Fruit fly (Drosophila melanogaster) whole organism, embryonic: ENCODE data around the gene Pde11.

Experiments
- BtbVII ChIP-seq: fragments of 200-800 bp; sonication (Bioruptor generic); optimal IDR thresholded peaks from 3 replicates; lab custom pipeline; 2017; ENCODE audit warnings: missing biosample characterization, mild to moderate bottlenecking, missing genetic modification characterization
- CG10209 ChIP-seq: fragments of 200-800 bp; sonication (Bioruptor generic); optimal IDR thresholded peaks from 3 replicates; lab custom pipeline; 2017; ENCODE audit warnings: missing biosample characterization, mild to moderate bottlenecking, missing genetic modification characterization, missing genetic modification reagents
- CG11456 ChIP-seq: fragments of 200-800 bp; sonication (Bioruptor generic); IDR thresholded peaks from 3 replicates; pipeline ENCODE4 v1.3.6; 2022; ENCODE audit warnings: missing biosample characterization, missing genetic modification characterization
- CG12104 ChIP-seq: fragments of 200-800 bp; sonication (Bioruptor generic); optimal IDR thresholded peaks from 3 replicates; lab custom pipeline; 2016; ENCODE audit warnings: missing biosample characterization, missing genetic modification characterization
- CG12236 ChIP-seq: fragments of 200-800 bp; sonication (Bioruptor generic); optimal IDR thresholded peaks from 2 replicates; lab custom pipeline; 2016; ENCODE audit warnings: missing biosample characterization, missing genetic modification characterization
- CG14710 ChIP-seq: fragments of 200-800 bp; sonication (Bioruptor generic); optimal IDR thresholded peaks from 3 replicates; lab custom pipeline; 2019; ENCODE audit warnings: missing biosample characterization, mild to moderate bottlenecking, missing genetic modification characterization, moderate library complexity
- CG16813 ChIP-seq: fragments of 200-800 bp; sonication (Bioruptor generic); IDR thresholded peaks from 3 replicates; pipeline ENCODE4 v1.3.6; 2022; ENCODE audit warnings: missing biosample characterization, missing genetic modification characterization; ENCODE audit not compliant: partially characterized antibody
- CG18011 ChIP-seq: fragments of 200-800 bp; sonication (Bioruptor generic); optimal IDR thresholded peaks from 2 replicates; lab custom pipeline; 2017; ENCODE audit warnings: missing biosample characterization, missing genetic modification characterization, mild to moderate bottlenecking, moderate library complexity, missing genotype
- CG18619 ChIP-seq: fragments of 200-800 bp; sonication (Bioruptor generic); optimal IDR thresholded peaks from 3 replicates; lab custom pipeline; 2017; ENCODE audit warnings: missing biosample characterization, mild to moderate bottlenecking, missing genetic modification characterization
- CG2120 ChIP-seq: fragments of 200-800 bp; sonication (Bioruptor generic); optimal IDR thresholded peaks from 3 replicates; lab custom pipeline; 2016; ENCODE audit warnings: missing biosample characterization, missing genetic modification characterization
- CG2129 ChIP-seq: fragments of 200-800 bp; sonication (Bioruptor generic); IDR thresholded peaks from 2 replicates; pipeline ENCODE4 v1.3.6; 2022; ENCODE audit warnings: missing biosample characterization, missing genetic modification characterization; ENCODE audit not compliant: partially characterized antibody
- CG31388 ChIP-seq: fragments of 200-800 bp; sonication (Bioruptor generic); optimal IDR thresholded peaks from 2 replicates; lab custom pipeline; 2016; ENCODE audit warnings: missing biosample characterization, missing genetic modification characterization
- CG3847 ChIP-seq: fragments of 200-800 bp; sonication (Bioruptor generic); IDR thresholded peaks from 2 replicates; pipeline ENCODE4 v1.3.6; 2022; ENCODE audit warnings: missing biosample characterization, missing genetic modification characterization
- CG4282 ChIP-seq: fragments of 200-800 bp; sonication (Bioruptor generic); optimal IDR thresholded peaks from 2 replicates; lab custom pipeline; 2016; ENCODE audit warnings: missing biosample characterization, missing genetic modification characterization
- CG4360 ChIP-seq: fragments of 200-800 bp; sonication (Bioruptor generic); IDR thresholded peaks from 2 replicates; pipeline ENCODE4 v1.3.6; 2022; ENCODE audit warnings: missing biosample characterization, missing genetic modification characterization
- CG5180 ChIP-seq: fragments of 200-800 bp; sonication (Bioruptor generic); optimal IDR thresholded peaks from 3 replicates; lab custom pipeline; 2017; ENCODE audit warnings: missing biosample characterization, missing genetic modification characterization, mild to moderate bottlenecking, moderate library complexity, missing genetic modification reagents
- CG6654 ChIP-seq: fragments of 200-800 bp; sonication (Bioruptor generic); optimal IDR thresholded peaks from 2 replicates; lab custom pipeline; 2017; ENCODE audit warnings: missing biosample characterization, mild to moderate bottlenecking, missing genetic modification characterization
- CG7271 ChIP-seq: fragments of 200-800 bp; sonication (Bioruptor generic); optimal IDR thresholded peaks from 2 replicates; lab custom pipeline; 2018; ENCODE audit warnings: missing biosample characterization, mild to moderate bottlenecking, missing genetic modification characterization, moderate library complexity
- CG8089 ChIP-seq: fragments of 200-800 bp; sonication (Bioruptor generic); optimal IDR thresholded peaks from 3 replicates; lab custom pipeline; 2016; ENCODE audit warnings: missing biosample characterization, missing genetic modification characterization
- CG8281 ChIP-seq: fragments of 200-800 bp; sonication (Bioruptor generic); optimal IDR thresholded peaks from 2 replicates; lab custom pipeline; 2018; ENCODE audit warnings: missing biosample characterization, mild to moderate bottlenecking, missing genetic modification characterization, moderate library complexity
- CG9797 ChIP-seq: fragments of 200-800 bp; sonication (Bioruptor generic); optimal IDR thresholded peaks from 3 replicates; lab custom pipeline; 2018; ENCODE audit warnings: missing biosample characterization, mild to moderate bottlenecking, missing genetic modification characterization
- CrebB ChIP-seq: fragments of 200-800 bp; sonication (Bioruptor generic); optimal IDR thresholded peaks from 3 replicates; lab custom pipeline; 2018; ENCODE audit warnings: missing biosample characterization, mild to moderate bottlenecking, missing genetic modification characterization
- D19B ChIP-seq: fragments of 200-800 bp; sonication (Bioruptor generic); optimal IDR thresholded peaks from 2 replicates; lab custom pipeline; 2017; ENCODE audit warnings: missing biosample characterization, mild to moderate bottlenecking, missing genetic modification characterization
- Dll ChIP-seq: fragments of 200-800 bp; sonication (Bioruptor generic); IDR thresholded peaks from 4 replicates; pipeline ENCODE4 v1.3.6; 2022; ENCODE audit warnings: missing biosample characterization, missing genetic modification characterization; ENCODE audit not compliant: partially characterized antibody
- Doc2 ChIP-seq: fragments of 200-800 bp; sonication (Bioruptor generic); IDR thresholded peaks from 2 replicates; pipeline ENCODE4 v1.3.6; 2022; ENCODE audit warnings: missing biosample characterization, missing genetic modification characterization
- Ets97D ChIP-seq: fragments of 200-800 bp; sonication (Bioruptor generic); optimal IDR thresholded peaks from 3 replicates; lab custom pipeline; 2016; ENCODE audit warnings: missing biosample characterization, missing genetic modification characterization
- H15 ChIP-seq: fragments of 200-800 bp; sonication (Bioruptor generic); IDR thresholded peaks from 3 replicates; pipeline ENCODE4 v1.3.6; 2022; ENCODE audit warnings: missing biosample characterization, missing genetic modification characterization
- Hmr ChIP-seq: fragments of 200-800 bp; sonication (Bioruptor generic); optimal IDR thresholded peaks from 3 replicates; lab custom pipeline; 2017; ENCODE audit warnings: mild to moderate bottlenecking, missing biosample characterization, missing genetic modification reagents, missing genetic modification characterization
- Hr39 ChIP-seq: fragments of >200 bp; optimal IDR thresholded peaks from 2 replicates; lab custom pipeline; 2017
- Lhr ChIP-seq: fragments of 200-800 bp; sonication (Bioruptor generic); optimal IDR thresholded peaks from 3 replicates; lab custom pipeline; 2017; ENCODE audit warnings: mild to moderate bottlenecking, missing biosample characterization, missing genetic modification reagents, missing genetic modification characterization
- Stat92E ChIP-seq, 3 experiments: fragments of >200 bp in 2 of 3; fragments of 200-800 bp in 1 of 3; sonication (Bioruptor generic) in 1 of 3; optimal IDR thresholded peaks; 2 replicates each; lab custom pipeline; 2017 to 2019; ENCODE audit warnings: missing biosample characterization in 3 of 3, missing genetic modification characterization in 3 of 3, mild to moderate bottlenecking in 1 of 3, moderate library complexity in 1 of 3
- Trl ChIP-seq, 3 experiments: fragments of >200 bp in 2 of 3; fragments of 200-800 bp in 1 of 3; sonication (Bioruptor generic) in 1 of 3; optimal IDR thresholded peaks; 2 replicates in 1 of 3; 3 replicates in 2 of 3; lab custom pipeline; 2016 to 2017; ENCODE audit warnings: missing biosample characterization in 1 of 3, missing genetic modification characterization in 1 of 3
- Vsx1 ChIP-seq: fragments of 200-800 bp; sonication (Bioruptor generic); optimal IDR thresholded peaks from 2 replicates; lab custom pipeline; 2017; ENCODE audit warnings: missing biosample characterization, mild to moderate bottlenecking, missing genetic modification characterization, missing genetic modification reagents
- Xrp1 ChIP-seq: fragments of 200-800 bp; sonication (Bioruptor generic); IDR thresholded peaks from 2 replicates; pipeline ENCODE4 v1.3.6; 2022; ENCODE audit warnings: missing biosample characterization, missing genetic modification characterization
- al ChIP-seq: fragments of 200-800 bp; sonication (Bioruptor generic); IDR thresholded peaks from 2 replicates; pipeline ENCODE4 v1.3.6; 2022; ENCODE audit warnings: missing biosample characterization, missing genetic modification characterization
- aop ChIP-seq: fragments of 200-800 bp; sonication (Bioruptor generic); IDR thresholded peaks from 2 replicates; pipeline ENCODE4 v1.3.6; 2022; ENCODE audit warnings: missing biosample characterization, missing genetic modification characterization
- ase ChIP-seq: fragments of 200-800 bp; sonication (Bioruptor generic); IDR thresholded peaks from 3 replicates; pipeline ENCODE4 v1.3.6; 2022; ENCODE audit warnings: missing biosample characterization, missing genetic modification characterization
- az2 ChIP-seq: fragments of 200-800 bp; sonication (Bioruptor generic); optimal IDR thresholded peaks from 3 replicates; lab custom pipeline; 2016; ENCODE audit warnings: missing biosample characterization, missing genetic modification characterization
- crp ChIP-seq, 2 experiments: fragments of 200-800 bp; sonication (Bioruptor generic); optimal IDR thresholded peaks; 2 replicates in 1 of 2; 3 replicates in 1 of 2; lab custom pipeline; 2017; ENCODE audit warnings: missing biosample characterization in 2 of 2, missing genetic modification characterization in 2 of 2, mild to moderate bottlenecking in 1 of 2, moderate library complexity in 1 of 2
- da ChIP-seq: fragments of 200-800 bp; sonication (Bioruptor generic); optimal IDR thresholded peaks from 2 replicates; lab custom pipeline; 2016; ENCODE audit warnings: missing biosample characterization, missing genetic modification characterization
- fd102C ChIP-seq: fragments of 200-800 bp; sonication (Bioruptor generic); optimal IDR thresholded peaks from 2 replicates; lab custom pipeline; 2018; ENCODE audit warnings: missing biosample characterization, mild to moderate bottlenecking, missing genetic modification characterization, moderate library complexity
- gcm2 ChIP-seq: fragments of 200-800 bp; sonication (Bioruptor generic); optimal IDR thresholded peaks from 2 replicates; lab custom pipeline; 2016; ENCODE audit warnings: missing biosample characterization, missing genetic modification characterization
- gt ChIP-seq: fragments of 200-800 bp; sonication (Bioruptor generic); IDR thresholded peaks from 2 replicates; pipeline ENCODE4 v1.3.6; 2022; ENCODE audit warnings: missing biosample characterization, missing genetic modification characterization
- mirr ChIP-seq: fragments of 200-800 bp; sonication (Bioruptor generic); optimal IDR thresholded peaks from 3 replicates; lab custom pipeline; 2018; ENCODE audit warnings: missing biosample characterization, mild to moderate bottlenecking, missing genetic modification characterization
- nom ChIP-seq: fragments of 200-800 bp; sonication (Bioruptor generic); optimal IDR thresholded peaks from 2 replicates; lab custom pipeline; 2017; ENCODE audit warnings: missing biosample characterization, missing genetic modification characterization, mild to moderate bottlenecking, moderate library complexity, missing genetic modification reagents
- pho ChIP-seq: fragments of 200-800 bp; sonication (Bioruptor generic); optimal IDR thresholded peaks from 2 replicates; lab custom pipeline; 2016; ENCODE audit warnings: missing biosample characterization, missing genetic modification characterization
- pum ChIP-seq: fragments of 200-800 bp; sonication (Bioruptor generic); optimal IDR thresholded peaks from 2 replicates; lab custom pipeline; 2016; ENCODE audit warnings: missing biosample characterization, missing genetic modification characterization
- run ChIP-seq: fragments of 200-800 bp; sonication (Bioruptor generic); optimal IDR thresholded peaks from 3 replicates; lab custom pipeline; 2018; ENCODE audit warnings: missing biosample characterization, mild to moderate bottlenecking, missing genetic modification characterization
- seq ChIP-seq: fragments of 200-800 bp; sonication (Bioruptor generic); IDR thresholded peaks from 2 replicates; pipeline ENCODE4 v1.3.6; 2022; ENCODE audit warnings: missing biosample characterization, missing genetic modification characterization
- trh ChIP-seq: fragments of 200-800 bp; sonication (Bioruptor generic); optimal IDR thresholded peaks from 2 replicates; lab custom pipeline; 2016; ENCODE audit warnings: missing biosample characterization, missing genetic modification characterization

The Pde11 gene

dm6 chr2L:18626987-18627386 lies 36.8 kb upstream of the Pde11 start (continued):
- TF ChIP-seq trh (peak; percentile 79), CG6654 (peak; percentile 22), al (GFP tag; lab: Robert Waterston, UW) (0 out of 2 replicates have a peak, but pooled peaks have one; percentile 10), CG10209 (GFP tag; lab: Kevin White, UChicago) (peak; percentile 92), gt (GFP tag; lab: Robert Waterston, UW) (no peak), fd102C (GFP tag; lab: Kevin White, UChicago) (peak; percentile 65), da (GFP tag; lab: Kevin White, UChicago) (peak; percentile 79), CG18619 (GFP tag; lab: Kevin White, UChicago) (peak; percentile 86), CG16813 (no peak), Dll (GFP tag; lab: Robert Waterston, UW) (no peak), CG12104 (peak; percentile 84), ase (GFP tag; lab: Robert Waterston, UW) (no peak), Doc2 (GFP tag; lab: Robert Waterston, UW) (no peak), CG2120 (GFP tag; lab: Kevin White, UChicago) (peak; percentile 80), aop (no peak), CG5180 (GFP tag; lab: Kevin White, UChicago) (peak; percentile 61), H15 (GFP tag; lab: Robert Waterston, UW) (no peak), Hr39 (no peak), CrebB (peak; percentile 88), pho (GFP tag; lab: Kevin White, UChicago) (peak; percentile 85), CG4282 (GFP tag; lab: Kevin White, UChicago) (peak; percentile 56), Xrp1 (GFP tag; lab: Robert Waterston, UW) (peak; percentile 80), crp (GFP tag; optimal IDR thresholded peaks at IDR 0.05; lab: Kevin White, UChicago) (peak in 1 of 2 experiments; percentile 40), nom (GFP tag; lab: Kevin White, UChicago) (no peak), BtbVII (GFP tag; lab: Kevin White, UChicago) (peak; percentile 90), az2 (GFP tag; lab: Kevin White, UChicago) (peak; percentile 50), Stat92E (GFP tag; optimal IDR thresholded peaks at IDR 0.05; lab: Kevin White, UChicago) (peak in 1 of 3 experiments; percentile 12), Ets97D (GFP tag; lab: Kevin White, UChicago) (peak; percentile 51), CG3847 (GFP tag; lab: Robert Waterston, UW) (0 out of 2 replicates have a peak, but pooled peaks have one; percentile 37), CG2129 (GFP tag; lab: Robert Waterston, UW) (no peak), Vsx1 (GFP tag; lab: Kevin White, UChicago) (peak; percentile 90), CG11456 (GFP tag; lab: Robert Waterston, UW) (peak; percentile 28; the same call in 2 of the 3 replicates), mirr (peak; percentile 68), seq (GFP tag; lab: Robert Waterston, UW) (peak; percentile 81; the same call in 1 of the 2 replicates), CG31388 (GFP tag; lab: Kevin White, UChicago) (peak; percentile 60), CG12236 (GFP tag; lab: Kevin White, UChicago) (peak; percentile 92), Hmr (GFP tag; lab: Kevin White, UChicago) (peak; percentile 96), CG8281 (peak; percentile 52), Lhr (GFP tag; lab: Kevin White, UChicago) (peak; percentile 62), D19B (GFP tag; lab: Kevin White, UChicago) (peak; percentile 46), CG18011 (peak; percentile 76), pum (GFP tag; lab: Kevin White, UChicago) (peak; percentile 61), CG7271 (tag; lab: Kevin White, UChicago) (peak; percentile 63), run (tag; lab: Kevin White, UChicago) (peak; percentile 84), CG14710 (peak; percentile 56), CG9797 (GFP tag; lab: Kevin White, UChicago) (no peak), CG8089 (GFP tag; lab: Kevin White, UChicago) (peak; percentile 86), Trl (optimal IDR thresholded peaks at IDR 0.05; lab: Kevin White, UChicago) (peak in 1 of 2 experiments; percentile 0), Trl (GFP tag; optimal IDR thresholded peaks at IDR 0.05; lab: Kevin White, UChicago) (peak; percentile 85), gcm2 (GFP tag; lab: Kevin White, UChicago) (peak; percentile 10), CG4360 (GFP tag; lab: Robert Waterston, UW) (peak; percentile 52)
